Fruit fly (Drosophila melanogaster) whole organism, embryonic: Measurements from ENCODE around the gene MESR3.

ENCODE experiments used
- CG10366 ChIP-seq: fragments of 200-800 bp; sonication (Bioruptor generic); IDR thresholded peaks from 2 replicates; pipeline ENCODE4 v1.3.6; 2022; ENCODE audit warnings: missing biosample characterization, missing genetic modification characterization
- CG11093 ChIP-seq: fragments of 200-800 bp; sonication (Bioruptor generic); IDR thresholded peaks from 3 replicates; pipeline ENCODE4 v1.3.6; 2022; ENCODE audit warnings: missing biosample characterization, missing genetic modification characterization
- CG11247 ChIP-seq: fragments of 200-800 bp; sonication (Bioruptor generic); IDR thresholded peaks from 2 replicates; pipeline ENCODE4 v1.3.6; 2022; ENCODE audit warnings: missing biosample characterization, missing genetic modification characterization
- CG11398 ChIP-seq: fragments of 200-800 bp; sonication (Bioruptor generic); optimal IDR thresholded peaks from 2 replicates; lab custom pipeline; 2016; ENCODE audit warnings: missing biosample characterization, missing genetic modification characterization
- CG12219 ChIP-seq: fragments of 200-800 bp; sonication (Bioruptor generic); optimal IDR thresholded peaks from 3 replicates; lab custom pipeline; 2018; ENCODE audit warnings: missing biosample characterization, mild to moderate bottlenecking, missing genetic modification characterization
- CG13123 ChIP-seq: fragments of 200-800 bp; sonication (Bioruptor generic); optimal IDR thresholded peaks from 2 replicates; lab custom pipeline; 2016; ENCODE audit warnings: missing biosample characterization, missing genetic modification characterization
- CG14441 ChIP-seq: fragments of 200-800 bp; sonication (Bioruptor generic); IDR thresholded peaks from 2 replicates; pipeline ENCODE4 v1.3.6; 2022; ENCODE audit warnings: missing biosample characterization, missing genetic modification characterization
- CG15479 ChIP-seq: fragments of 200-800 bp; sonication (Bioruptor generic); optimal IDR thresholded peaks from 3 replicates; lab custom pipeline; 2019; ENCODE audit warnings: missing biosample characterization, mild to moderate bottlenecking, missing genetic modification characterization, moderate library complexity
- CG15601 ChIP-seq: fragments of 200-800 bp; sonication (Bioruptor generic); optimal IDR thresholded peaks from 3 replicates; lab custom pipeline; 2019; ENCODE audit warnings: missing biosample characterization, mild to moderate bottlenecking, missing genetic modification characterization, moderate library complexity
- CG15696 ChIP-seq: fragments of 200-800 bp; sonication (Bioruptor generic); optimal IDR thresholded peaks from 2 replicates; lab custom pipeline; 2019; ENCODE audit warnings: missing biosample characterization, mild to moderate bottlenecking, missing genetic modification characterization, moderate library complexity
- CG1602 ChIP-seq: fragments of 200-800 bp; sonication (Bioruptor generic); optimal IDR thresholded peaks from 3 replicates; lab custom pipeline; 2016; ENCODE audit warnings: missing biosample characterization, missing genetic modification characterization
- CG16813 ChIP-seq: fragments of 200-800 bp; sonication (Bioruptor generic); IDR thresholded peaks from 3 replicates; pipeline ENCODE4 v1.3.6; 2022; ENCODE audit warnings: missing biosample characterization, missing genetic modification characterization; ENCODE audit not compliant: partially characterized antibody
- CG17186 ChIP-seq: fragments of 200-800 bp; sonication (Bioruptor generic); optimal IDR thresholded peaks from 3 replicates; lab custom pipeline; 2017; ENCODE audit warnings: missing biosample characterization, missing genetic modification reagents, missing genetic modification characterization
- CG1832 ChIP-seq: fragments of 200-800 bp; sonication (Bioruptor generic); optimal IDR thresholded peaks from 2 replicates; lab custom pipeline; 2017; ENCODE audit warnings: missing biosample characterization, mild to moderate bottlenecking, missing genetic modification characterization, inconsistent platforms
- CG2120 ChIP-seq: fragments of 200-800 bp; sonication (Bioruptor generic); optimal IDR thresholded peaks from 3 replicates; lab custom pipeline; 2016; ENCODE audit warnings: missing biosample characterization, missing genetic modification characterization
- CG3065 ChIP-seq: fragments of 200-800 bp; sonication (Bioruptor generic); optimal IDR thresholded peaks from 2 replicates; lab custom pipeline; 2016; ENCODE audit warnings: missing biosample characterization, missing genetic modification characterization
- CG31365 ChIP-seq: fragments of 200-800 bp; sonication (Bioruptor generic); optimal IDR thresholded peaks from 2 replicates; lab custom pipeline; 2018; ENCODE audit warnings: missing biosample characterization, mild to moderate bottlenecking, missing genetic modification characterization
- CG3726 ChIP-seq: fragments of 200-800 bp; sonication (Bioruptor generic); IDR thresholded peaks from 3 replicates; pipeline ENCODE4, ENCODE4 v1.3.6; 2022; ENCODE audit warnings: missing biosample characterization, missing genetic modification characterization
- CG3838 ChIP-seq: fragments of 200-800 bp; sonication (Bioruptor generic); optimal IDR thresholded peaks from 3 replicates; lab custom pipeline; 2016; ENCODE audit warnings: missing biosample characterization, missing genetic modification characterization
- CG43689 ChIP-seq: fragments of 200-800 bp; sonication (Bioruptor generic); IDR thresholded peaks from 2 replicates; pipeline ENCODE4 v1.3.6; 2022; ENCODE audit warnings: missing biosample characterization, missing genetic modification characterization
- CG4404 ChIP-seq: fragments of 200-800 bp; sonication (Bioruptor generic); IDR thresholded peaks from 2 replicates; pipeline ENCODE4 v1.3.6; 2022; ENCODE audit warnings: missing biosample characterization, missing genetic modification characterization
- CG4617 ChIP-seq: fragments of 200-800 bp; sonication (Bioruptor generic); optimal IDR thresholded peaks from 3 replicates; lab custom pipeline; 2016; ENCODE audit warnings: missing biosample characterization, missing genetic modification characterization, borderline replicate concordance
- CG7963 ChIP-seq: fragments of 200-800 bp; sonication (Bioruptor generic); IDR thresholded peaks from 3 replicates; pipeline ENCODE4 v1.3.6; 2022; ENCODE audit warnings: missing biosample characterization, missing genetic modification characterization; ENCODE audit not compliant: partially characterized antibody
- CG8281 ChIP-seq: fragments of 200-800 bp; sonication (Bioruptor generic); optimal IDR thresholded peaks from 2 replicates; lab custom pipeline; 2018; ENCODE audit warnings: missing biosample characterization, mild to moderate bottlenecking, missing genetic modification characterization, moderate library complexity
- CG8359 ChIP-seq: fragments of 200-800 bp; sonication (Bioruptor generic); optimal IDR thresholded peaks from 2 replicates; lab custom pipeline; 2017; ENCODE audit warnings: missing biosample characterization, mild to moderate bottlenecking, missing genetic modification characterization, borderline replicate concordance
- CG9215 ChIP-seq: fragments of 200-800 bp; sonication (Bioruptor generic); IDR thresholded peaks from 2 replicates; pipeline ENCODE4 v1.3.6; 2022; ENCODE audit warnings: missing biosample characterization, missing genetic modification characterization
- CG9437 ChIP-seq: fragments of 200-800 bp; sonication (Bioruptor generic); optimal IDR thresholded peaks from 2 replicates; lab custom pipeline; 2018; ENCODE audit warnings: missing biosample characterization, mild to moderate bottlenecking, missing genetic modification characterization
- CTCF ChIP-seq: fragments of 200-800 bp; sonication (Bioruptor generic); optimal IDR thresholded peaks from 2 replicates; lab custom pipeline; 2017; ENCODE audit warnings: missing biosample characterization, mild to moderate bottlenecking, missing genetic modification characterization, moderate library complexity
- E2f1 ChIP-seq: fragments of 200-800 bp; sonication (Bioruptor generic); IDR thresholded peaks from 2 replicates; pipeline ENCODE4 v1.3.6; 2022; ENCODE audit warnings: missing biosample characterization, missing genetic modification characterization
- E2f2 ChIP-seq: fragments of 200-800 bp; sonication (Bioruptor generic); IDR thresholded peaks from 2 replicates; pipeline ENCODE4 v1.3.6; 2022; ENCODE audit warnings: missing biosample characterization, missing genetic modification characterization
- ERR ChIP-seq: fragments of 200-800 bp; sonication (Bioruptor generic); optimal IDR thresholded peaks from 2 replicates; lab custom pipeline; 2016; ENCODE audit warnings: missing biosample characterization, missing genetic modification characterization
- HLH54F ChIP-seq: fragments of 200-800 bp; sonication (Bioruptor generic); optimal IDR thresholded peaks from 3 replicates; lab custom pipeline; 2016; ENCODE audit warnings: missing biosample characterization, missing genetic modification characterization
- HLHmδ ChIP-seq: fragments of 200-800 bp; sonication (Bioruptor generic); optimal IDR thresholded peaks from 2 replicates; lab custom pipeline; 2018; ENCODE audit warnings: missing biosample characterization, mild to moderate bottlenecking, missing genetic modification characterization, moderate library complexity
- Hand ChIP-seq: fragments of 200-800 bp; sonication (Bioruptor generic); optimal IDR thresholded peaks from 2 replicates; lab custom pipeline; 2017; ENCODE audit warnings: mild to moderate bottlenecking, missing biosample characterization, missing genetic modification reagents, missing genetic modification characterization
- HmgD ChIP-seq: fragments of 200-800 bp; sonication (Bioruptor generic); optimal IDR thresholded peaks from 3 replicates; lab custom pipeline; 2016; ENCODE audit warnings: missing biosample characterization, missing genetic modification characterization
- Hsf ChIP-seq: fragments of 200-800 bp; sonication (Bioruptor generic); optimal IDR thresholded peaks from 3 replicates; lab custom pipeline; 2016; ENCODE audit warnings: missing biosample characterization, missing genetic modification characterization
- Max ChIP-seq: fragments of 200-800 bp; sonication (Bioruptor generic); optimal IDR thresholded peaks from 2 replicates; lab custom pipeline; 2016; ENCODE audit warnings: missing biosample characterization, mild to moderate bottlenecking, missing genetic modification characterization
- Oaz ChIP-seq: fragments of 200-800 bp; sonication (Bioruptor generic); IDR thresholded peaks from 2 replicates; pipeline ENCODE4 v1.3.6; 2022; ENCODE audit warnings: missing biosample characterization, missing genetic modification characterization
- Six4 ChIP-seq: fragments of 200-800 bp; sonication (Bioruptor generic); optimal IDR thresholded peaks from 2 replicates; lab custom pipeline; 2016; ENCODE audit warnings: missing biosample characterization, missing genetic modification characterization
- Spps ChIP-seq: fragments of 200-800 bp; sonication (Bioruptor generic); optimal IDR thresholded peaks from 2 replicates; lab custom pipeline; 2018; ENCODE audit warnings: missing biosample characterization, mild to moderate bottlenecking, missing genetic modification characterization
- ac ChIP-seq: fragments of 200-800 bp; sonication (Bioruptor generic); optimal IDR thresholded peaks from 3 replicates; lab custom pipeline; 2017; ENCODE audit warnings: missing biosample characterization, mild to moderate bottlenecking, missing genetic modification characterization
- croc ChIP-seq: fragments of 200-800 bp; sonication (Bioruptor generic); conservative IDR thresholded peaks from 3 replicates; pipeline ENCODE4 v1.3.6; 2022; ENCODE audit warnings: missing biosample characterization, missing genetic modification characterization
- dmrt11E ChIP-seq: fragments of 200-800 bp; sonication (Bioruptor generic); optimal IDR thresholded peaks from 3 replicates; lab custom pipeline; 2018; ENCODE audit warnings: missing biosample characterization, mild to moderate bottlenecking, missing genetic modification characterization, moderate library complexity
- lilli ChIP-seq: fragments of 200-800 bp; sonication (Bioruptor generic); optimal IDR thresholded peaks from 3 replicates; lab custom pipeline; 2016; ENCODE audit warnings: missing biosample characterization, missing genetic modification characterization
- maf-S ChIP-seq: fragments of 200-800 bp; sonication (Bioruptor generic); optimal IDR thresholded peaks from 2 replicates; lab custom pipeline; 2016; ENCODE audit warnings: missing biosample characterization, missing genetic modification characterization
- mld ChIP-seq: fragments of 200-800 bp; sonication (Bioruptor generic); IDR thresholded peaks from 3 replicates; pipeline ENCODE4 v1.3.6; 2022; ENCODE audit warnings: missing biosample characterization, missing genetic modification characterization; ENCODE audit not compliant: partially characterized antibody
- scrt ChIP-seq: fragments of 200-800 bp; sonication (Bioruptor generic); optimal IDR thresholded peaks from 2 replicates; lab custom pipeline; 2018; ENCODE audit warnings: missing biosample characterization, mild to moderate bottlenecking, missing genetic modification characterization, moderate library complexity
- sens ChIP-seq: fragments of 200-800 bp; sonication (Bioruptor generic); peaks from one replicate; lab custom pipeline; 2016; ENCODE audit warnings: missing biosample characterization, missing genetic modification characterization
- tx ChIP-seq: fragments of 200-800 bp; sonication (Bioruptor generic); optimal IDR thresholded peaks from 2 replicates; lab custom pipeline; 2016; ENCODE audit warnings: missing biosample characterization, missing genetic modification characterization
- unc-4 ChIP-seq: fragments of 200-800 bp; sonication (Bioruptor generic); IDR thresholded peaks from 2 replicates; pipeline ENCODE4 v1.3.6; 2022; ENCODE audit warnings: missing biosample characterization, missing genetic modification characterization; ENCODE audit not compliant: partially characterized antibody

Gene MESR3

dm6 chr2L:18708239-18708891, 91.3 kb downstream of the MESR3 start, which contains the start of the genes Faf2 and Grip71 (continued):
- TF ChIP-seq Max (GFP tag; lab: Kevin White, UChicago) (peak; percentile 79), CG11247 (GFP tag; lab: Robert Waterston, UW) (peak; percentile 94), maf-S (peak; percentile 81), dmrt11E (peak; percentile 92), CG43689 (GFP tag; lab: Robert Waterston, UW) (peak; percentile 74), Hsf (GFP tag; lab: Kevin White, UChicago) (peak; percentile 94), CG4404 (GFP tag; lab: Robert Waterston, UW) (peak; percentile 95), Spps (tag; lab: Kevin White, UChicago) (peak; percentile 76), ERR (GFP tag; lab: Kevin White, UChicago) (peak; percentile 37), CG8359 (no peak), croc (GFP tag; lab: Robert Waterston, UW) (peak; percentile 91), CG13123 (GFP tag; lab: Kevin White, UChicago) (peak; percentile 87), sens (GFP tag; lab: Kevin White, UChicago) (peak; percentile 99), unc-4 (GFP tag; lab: Robert Waterston, UW) (peak; percentile 59; the same call in 1 of the 2 replicates), CG4617 (GFP tag; lab: Kevin White, UChicago) (peak; percentile 82), CG14441 (GFP tag; lab: Robert Waterston, UW) (peak; percentile 97), HLH54F (GFP tag; lab: Kevin White, UChicago) (peak; percentile 91), CG11093 (GFP tag; lab: Robert Waterston, UW) (peak; percentile 96), CG9437 (GFP tag; lab: Kevin White, UChicago) (peak; percentile 16), CG15601 (peak; percentile 84), ac (GFP tag; lab: Kevin White, UChicago) (peak; percentile 30), CG10366 (peak; percentile 94), CG1602 (GFP tag; lab: Kevin White, UChicago) (peak; percentile 93), CG16813 (GFP tag; lab: Robert Waterston, UW) (peak; percentile 51; the same call in 2 of the 3 replicates), CG31365 (no peak), tx (GFP tag; lab: Kevin White, UChicago) (peak; percentile 79), CG3065 (peak; percentile 74), CG15479 (GFP tag; lab: Kevin White, UChicago) (no peak), CG3838 (GFP tag; lab: Kevin White, UChicago) (peak; percentile 71), CG11398 (peak; percentile 14), lilli (GFP tag; lab: Kevin White, UChicago) (peak; percentile 96), E2f2 (GFP tag; lab: Robert Waterston, UW) (peak; percentile 86), CG3726 (GFP tag; lab: Robert Waterston, UW) (peak; percentile 93), CG1832 (no peak), Six4 (GFP tag; lab: Kevin White, UChicago) (peak; percentile 71), CG9215 (GFP tag; lab: Robert Waterston, UW) (peak; percentile 92), CG7963 (no peak), CG2120 (GFP tag; lab: Kevin White, UChicago) (peak; percentile 94), CTCF (GFP tag; lab: Kevin White, UChicago) (peak; percentile 23), CG8281 (peak; percentile 63), CG17186 (peak; percentile 85), CG12219 (GFP tag; lab: Kevin White, UChicago) (peak; percentile 8), scrt (GFP tag; lab: Kevin White, UChicago) (peak; percentile 68), HLHmδ (GFP tag; lab: Kevin White, UChicago) (no peak), HmgD (GFP tag; lab: Kevin White, UChicago) (peak; percentile 22), mld (no peak), Oaz (peak; percentile 89), CG15696 (tag; lab: Kevin White, UChicago) (peak; percentile 89), Hand (GFP tag; lab: Kevin White, UChicago) (peak; percentile 52), E2f1 (peak; percentile 93)
